Worm (Caenorhabditis elegans) whole organism, L4 larva: ENCODE data around the gene abcf-1.

ENCODE experiments used
- ceh-20 ChIP-seq: fragments of 200-800 bp; sonication (Bioruptor generic); IDR thresholded peaks from 2 replicates; pipeline ENCODE4 v1.3.6; 2022; ENCODE audit warnings: missing genetic modification reagents, missing genetic modification characterization, missing compliant biosample characterization
- ces-1 ChIP-seq: fragments of 150-350 bp; sonication (generic microtip); optimal IDR thresholded peaks from 4 replicates; lab custom pipeline; 2014; ENCODE audit warnings: missing biosample characterization, missing genetic modification reagents, missing genetic modification characterization
- daf-16 ChIP-seq, 3 experiments: sonication (generic microtip); optimal IDR thresholded peaks; 2 replicates each; lab custom pipeline; 2016 to 2017; ENCODE audit warnings: missing genetic modification characterization in 3 of 3, missing genetic modification reagents in 3 of 3, mild to moderate bottlenecking in 2 of 3, missing compliant biosample characterization in 2 of 3, missing biosample characterization in 1 of 3, moderate library complexity in 1 of 3
- egl-27 ChIP-seq: sonication (generic microtip); optimal IDR thresholded peaks from 3 replicates; lab custom pipeline; 2017; ENCODE audit warnings: missing biosample characterization, missing genetic modification reagents, missing genetic modification characterization
- lin-15B ChIP-seq: fragments of 150-350 bp; sonication (generic microtip); optimal IDR thresholded peaks from 3 replicates; lab custom pipeline; 2014; ENCODE audit warnings: missing biosample characterization, missing genetic modification characterization
- lsy-2 ChIP-seq, 2 experiments: fragments of 150-350 bp in 1 of 2; sonication (generic microtip) in 1 of 2; optimal IDR thresholded peaks; 2 replicates each; lab custom pipeline; 2014 to 2017; ENCODE audit warnings: missing biosample characterization in 2 of 2, missing genetic modification characterization in 2 of 2
- mdl-1 ChIP-seq, 2 experiments: fragments of 150-350 bp in 1 of 2; sonication (generic microtip) in 1 of 2; optimal IDR thresholded peaks; 2 replicates each; lab custom pipeline; 2014 to 2017; ENCODE audit warnings: missing biosample characterization in 2 of 2, missing genetic modification characterization in 2 of 2
- nhr-25 ChIP-seq: sonication (generic microtip); optimal IDR thresholded peaks from 2 replicates; lab custom pipeline; 2017; ENCODE audit warnings: missing genetic modification characterization, mild to moderate bottlenecking, missing compliant biosample characterization, antibody characterized with exemption, moderate library complexity, borderline replicate concordance; ENCODE audit not compliant: insufficient read depth
- nhr-28 ChIP-seq: fragments of 150-350 bp; optimal IDR thresholded peaks from 2 replicates; lab custom pipeline; 2014; ENCODE audit warnings: missing biosample characterization, missing genetic modification characterization
- unc-62 ChIP-seq, 3 experiments: fragments of 150-350 bp in 1 of 3; sonication (generic microtip); optimal IDR thresholded peaks in 2 of 3; peaks in 1 of 3; 1 replicate in 1 of 3; 2 replicates in 2 of 3; lab custom pipeline; 2014 to 2017; ENCODE audit warnings: missing biosample characterization in 3 of 3, missing genetic modification characterization in 3 of 3, missing genetic modification reagents in 3 of 3, missing genotype in 1 of 3

- no peak for TF ChIP-seq unc-62 (GFP tag; optimal IDR thresholded peaks at IDR 0.05 in 1 of 2; lab: Kevin White, UChicago)
- no peak for TF ChIP-seq unc-62 (tag; optimal IDR thresholded peaks at IDR 0.05; lab: Kevin White, UChicago)
- TF ChIP-seq daf-16 (GFP tag; optimal IDR thresholded peaks at IDR 0.05; lab: Kevin White, UChicago), result no peak
- TF ChIP-seq daf-16 (tag; optimal IDR thresholded peaks at IDR 0.05; lab: Kevin White, UChicago), result no peak
- no peak for TF ChIP-seq ces-1 (GFP tag; lab: Kevin White, UChicago)
- TF ChIP-seq mdl-1 (tag; optimal IDR thresholded peaks at IDR 0.05; lab: Kevin White, UChicago), result no peak
- no peak for TF ChIP-seq egl-27 (tag; lab: Kevin White, UChicago)
- no peak for TF ChIP-seq ceh-20
- no peak for TF ChIP-seq lsy-2 (tag; optimal IDR thresholded peaks at IDR 0.05; lab: Kevin White, UChicago)
- TF ChIP-seq nhr-28 (tag; lab: Kevin White, UChicago), result no peak
- TF ChIP-seq nhr-25 (tag; lab: Kevin White, UChicago), result no peak
- TF ChIP-seq lin-15B (tag; lab: Kevin White, UChicago), result no peak
Measured at ce11 chrV:12773222-12773621, 10.0 kb upstream of the abcf-1 start, which contains the start of gene ZC455.1.
